Worm (Caenorhabditis elegans) whole organism, L2 larva: ENCODE results near the gene fbxa-211.
A peak's percentile ranks its signal among the peaks of the same experiment; 100 is the strongest.

ENCODE experiments used
- C34F6.9 ChIP-seq: fragments of 150-350 bp; optimal IDR thresholded peaks from 2 replicates; lab custom pipeline; 2014; ENCODE audit warnings: missing biosample characterization, missing genetic modification characterization
- F13H6.1 ChIP-seq: sonication (generic microtip); optimal IDR thresholded peaks from 2 replicates; lab custom pipeline; 2016; ENCODE audit warnings: missing genetic modification characterization, missing compliant biosample characterization
- R02D3.7 ChIP-seq: fragments of 150-350 bp; optimal IDR thresholded peaks from 2 replicates; lab custom pipeline; 2014; ENCODE audit warnings: missing biosample characterization, missing genetic modification characterization
- ZK546.5 ChIP-seq: sonication (generic microtip); optimal IDR thresholded peaks from 2 replicates; lab custom pipeline; 2017; ENCODE audit warnings: missing biosample characterization, missing genetic modification characterization
- alr-1 ChIP-seq: fragments of 150-350 bp; optimal IDR thresholded peaks from 2 replicates; lab custom pipeline; 2014; ENCODE audit warnings: missing biosample characterization, missing genetic modification characterization
- aly-2 ChIP-seq: fragments of 150-350 bp; optimal IDR thresholded peaks from 2 replicates; lab custom pipeline; 2014; ENCODE audit warnings: missing biosample characterization, missing genetic modification characterization
- ama-1 ChIP-seq: fragments of 150-350 bp; optimal IDR thresholded peaks from 2 replicates; lab custom pipeline; 2018; ENCODE audit warnings: inconsistent platforms
- blmp-1 ChIP-seq: sonication (generic microtip); optimal IDR thresholded peaks from 2 replicates; lab custom pipeline; 2017; ENCODE audit warnings: missing genetic modification characterization, mild to moderate bottlenecking, missing compliant biosample characterization, antibody characterized with exemption, moderate library complexity; ENCODE audit not compliant: insufficient read depth
- ceh-16 ChIP-seq: fragments of 150-350 bp; optimal IDR thresholded peaks from 2 replicates; lab custom pipeline; 2014; ENCODE audit warnings: missing biosample characterization, missing genetic modification characterization
- ceh-82 ChIP-seq: fragments of 150-350 bp; optimal IDR thresholded peaks from 2 replicates; lab custom pipeline; 2014; ENCODE audit warnings: missing biosample characterization, missing genetic modification characterization
- crh-2 ChIP-seq: sonication (generic microtip); optimal IDR thresholded peaks from 2 replicates; lab custom pipeline; 2017; ENCODE audit warnings: missing biosample characterization, missing genetic modification characterization
- dmd-4 ChIP-seq: sonication (generic microtip); optimal IDR thresholded peaks from 2 replicates; lab custom pipeline; 2017; ENCODE audit warnings: missing biosample characterization, missing genetic modification characterization
- egl-27 ChIP-seq: sonication (generic microtip); optimal IDR thresholded peaks from 3 replicates; lab custom pipeline; 2017; ENCODE audit warnings: missing biosample characterization, missing genetic modification reagents, missing genetic modification characterization
- elt-1 ChIP-seq: fragments of 150-350 bp; optimal IDR thresholded peaks from 2 replicates; lab custom pipeline; 2014; ENCODE audit warnings: missing biosample characterization, missing genetic modification characterization
- elt-3 ChIP-seq: sonication (generic microtip); optimal IDR thresholded peaks from 2 replicates; lab custom pipeline; 2017; ENCODE audit warnings: missing biosample characterization, missing genetic modification characterization
- fos-1 ChIP-seq: fragments of 150-350 bp; optimal IDR thresholded peaks from 2 replicates; lab custom pipeline; 2014; ENCODE audit warnings: missing biosample characterization, missing genetic modification characterization
- gmeb-1 ChIP-seq: fragments of 150-350 bp; optimal IDR thresholded peaks from 2 replicates; lab custom pipeline; 2014; ENCODE audit warnings: missing biosample characterization, missing genetic modification characterization
- lin-11 ChIP-seq: fragments of 150-350 bp; sonication (generic microtip); optimal IDR thresholded peaks from 2 replicates; lab custom pipeline; 2014; ENCODE audit warnings: missing biosample characterization, missing genetic modification characterization, inconsistent platforms, mixed read lengths
- lin-13 ChIP-seq: fragments of 150-350 bp; optimal IDR thresholded peaks from 2 replicates; lab custom pipeline; 2014; ENCODE audit warnings: missing biosample characterization, missing genetic modification reagents, missing genetic modification characterization
- lin-39 ChIP-seq: fragments of 150-350 bp; optimal IDR thresholded peaks from 2 replicates; lab custom pipeline; 2014; ENCODE audit warnings: missing biosample characterization, missing genetic modification reagents, missing genetic modification characterization
- lsy-2 ChIP-seq, 2 experiments: fragments of 150-350 bp in 1 of 2; sonication (generic microtip) in 1 of 2; optimal IDR thresholded peaks; 2 replicates each; lab custom pipeline; 2014 to 2017; ENCODE audit warnings: missing biosample characterization in 2 of 2, missing genetic modification characterization in 2 of 2
- mab-5 ChIP-seq: fragments of 150-350 bp; optimal IDR thresholded peaks from 2 replicates; lab custom pipeline; 2014; ENCODE audit warnings: missing biosample characterization, missing genetic modification characterization
- mbf-1 ChIP-seq: sonication (generic microtip); optimal IDR thresholded peaks from 2 replicates; lab custom pipeline; 2017; ENCODE audit warnings: missing biosample characterization, missing genetic modification characterization
- mdl-1 ChIP-seq, 2 experiments: fragments of 150-350 bp in 1 of 2; sonication (generic microtip) in 1 of 2; optimal IDR thresholded peaks; 2 replicates each; lab custom pipeline; 2017; ENCODE audit warnings: missing biosample characterization in 2 of 2, missing genetic modification characterization in 2 of 2
- nhr-10 ChIP-seq: sonication (generic microtip); optimal IDR thresholded peaks from 2 replicates; lab custom pipeline; 2017; ENCODE audit warnings: missing biosample characterization, missing genetic modification characterization
- nhr-11 ChIP-seq: fragments of 150-350 bp; optimal IDR thresholded peaks from 2 replicates; lab custom pipeline; 2014; ENCODE audit warnings: missing biosample characterization, missing genetic modification characterization
- nhr-12 ChIP-seq: fragments of 150-350 bp; optimal IDR thresholded peaks from 2 replicates; lab custom pipeline; 2014; ENCODE audit warnings: missing biosample characterization, missing genetic modification characterization
- nhr-129 ChIP-seq: fragments of 150-350 bp; optimal IDR thresholded peaks from 2 replicates; lab custom pipeline; 2014; ENCODE audit warnings: missing biosample characterization, missing genetic modification characterization
- nhr-21 ChIP-seq: fragments of 150-350 bp; optimal IDR thresholded peaks from 2 replicates; lab custom pipeline; 2014; ENCODE audit warnings: missing biosample characterization, missing genetic modification characterization
- nhr-23 ChIP-seq: fragments of 150-350 bp; optimal IDR thresholded peaks from 2 replicates; lab custom pipeline; 2014; ENCODE audit warnings: missing biosample characterization, missing genetic modification reagents, missing genetic modification characterization
- nhr-237 ChIP-seq: fragments of 150-350 bp; optimal IDR thresholded peaks from 2 replicates; lab custom pipeline; 2014; ENCODE audit warnings: missing biosample characterization, missing genetic modification characterization
- nhr-25 ChIP-seq: fragments of 150-350 bp; sonication (generic microtip); optimal IDR thresholded peaks from 3 replicates; lab custom pipeline; 2014; ENCODE audit warnings: missing biosample characterization, missing genetic modification characterization
- nhr-6 ChIP-seq: fragments of 150-350 bp; optimal IDR thresholded peaks from 2 replicates; lab custom pipeline; 2014; ENCODE audit warnings: missing biosample characterization, missing genetic modification characterization
- nhr-77 ChIP-seq: fragments of 150-350 bp; optimal IDR thresholded peaks from 2 replicates; lab custom pipeline; 2014; ENCODE audit warnings: missing biosample characterization, missing genetic modification characterization
- peb-1 ChIP-seq: fragments of 150-350 bp; optimal IDR thresholded peaks from 2 replicates; lab custom pipeline; 2014; ENCODE audit warnings: missing biosample characterization, missing genetic modification characterization
- sem-4 ChIP-seq: fragments of 150-350 bp; optimal IDR thresholded peaks from 2 replicates; lab custom pipeline; 2014; ENCODE audit warnings: missing biosample characterization, missing genetic modification reagents, missing genetic modification characterization
- sma-3 ChIP-seq: sonication (generic microtip); optimal IDR thresholded peaks from 2 replicates; lab custom pipeline; 2016; ENCODE audit warnings: missing genetic modification reagents, missing genetic modification characterization, missing compliant biosample characterization
- sma-9 ChIP-seq, 2 experiments: fragments of 150-350 bp in 1 of 2; sonication (generic microtip) in 1 of 2; optimal IDR thresholded peaks; 2 replicates each; lab custom pipeline; 2014 to 2016; ENCODE audit warnings: missing genetic modification characterization in 2 of 2, mild to moderate bottlenecking in 1 of 2, missing biosample characterization in 1 of 2, missing compliant biosample characterization in 1 of 2, missing genetic modification reagents in 1 of 2, moderate library complexity in 1 of 2
- snpc-4 ChIP-seq: fragments of 150-350 bp; optimal IDR thresholded peaks from 2 replicates; lab custom pipeline; 2014; ENCODE audit warnings: missing biosample characterization, missing genetic modification characterization
- unc-39 ChIP-seq: fragments of 150-350 bp; optimal IDR thresholded peaks from 2 replicates; lab custom pipeline; 2014; ENCODE audit warnings: missing biosample characterization, missing genetic modification characterization
- unc-55 ChIP-seq: fragments of 150-350 bp; sonication (generic microtip); optimal IDR thresholded peaks from 3 replicates; lab custom pipeline; 2014; ENCODE audit warnings: missing biosample characterization, missing genetic modification reagents, missing genetic modification characterization
- unc-62 ChIP-seq: fragments of 150-350 bp; optimal IDR thresholded peaks from 2 replicates; lab custom pipeline; 2014; ENCODE audit warnings: missing biosample characterization, missing genetic modification reagents, missing genetic modification characterization
- zag-1 ChIP-seq: fragments of 150-350 bp; optimal IDR thresholded peaks from 2 replicates; lab custom pipeline; 2014; ENCODE audit warnings: missing biosample characterization, missing genetic modification characterization
- ztf-1 ChIP-seq: fragments of 200-800 bp; sonication (Bioruptor generic); conservative IDR thresholded peaks from 2 replicates; pipeline ENCODE4 v1.3.6; 2022; ENCODE audit warnings: missing genetic modification characterization, missing compliant biosample characterization
- ztf-11 ChIP-seq: sonication (generic microtip); optimal IDR thresholded peaks from 2 replicates; lab custom pipeline; 2017; ENCODE audit warnings: missing biosample characterization, missing genetic modification characterization
- ztf-4 ChIP-seq: fragments of 150-350 bp; optimal IDR thresholded peaks from 2 replicates; lab custom pipeline; 2014; ENCODE audit warnings: missing biosample characterization, missing genetic modification characterization

Gene fbxa-211

ce11 chrV:18085150-18085833 lies 42.0 kb upstream of the fbxa-211 start, which contains the start of gene fbxa-106:
Gene fbxa-106, minus strand, starts transcription at chrV:18085200.
- TF ChIP-seq nhr-11 (tag; lab: Kevin White, UChicago), result no peak
- no peak for TF ChIP-seq nhr-77 (tag; lab: Kevin White, UChicago)
- TF ChIP-seq lin-13 (GFP tag; lab: Kevin White, UChicago), result no peak
- TF ChIP-seq nhr-23, result no peak
- no peak for TF ChIP-seq nhr-21 (tag; lab: Kevin White, UChicago)
- TF ChIP-seq unc-62 (GFP tag; lab: Kevin White, UChicago), result no peak
- no peak for TF ChIP-seq fos-1
- TF ChIP-seq lin-39 (tag; lab: Kevin White, UChicago), result no peak
- TF ChIP-seq gmeb-1 (tag; lab: Kevin White, UChicago), result no peak
- TF ChIP-seq dmd-4, result no peak
- no peak for TF ChIP-seq ZK546.5
- no peak for TF ChIP-seq nhr-237 (tag; lab: Kevin White, UChicago)
- no peak for TF ChIP-seq snpc-4 (tag; lab: Kevin White, UChicago)
- TF ChIP-seq lsy-2 (tag; optimal IDR thresholded peaks at IDR 0.05; lab: Kevin White, UChicago), result no peak
- no peak for TF ChIP-seq nhr-10 (tag; lab: Kevin White, UChicago)
- TF ChIP-seq egl-27, result no peak
- no peak for TF ChIP-seq ztf-4 (tag; lab: Kevin White, UChicago)
- TF ChIP-seq ztf-1 (GFP tag; lab: Robert Waterston, UW), result no peak
- no peak for TF ChIP-seq mbf-1 (tag; lab: Kevin White, UChicago)
- TF ChIP-seq elt-1 (tag; lab: Kevin White, UChicago), result no peak

- no peak for TF ChIP-seq mdl-1 (tag; optimal IDR thresholded peaks at IDR 0.05; lab: Kevin White, UChicago)
These were observed 41.1 kb upstream of the fbxa-211 start, which contains the start of gene Y59A8B.12 for ce11 chrV:18086174-18086661. Gene Y59A8B.12, minus strand, starts transcription at chrV:18086224.

ce11 chrV:18086783-18087182 lies 40.5 kb upstream of the fbxa-211 start, which contains the start of gene slr-2:
Gene slr-2, plus strand, starts transcription at chrV:18087123.
- TF ChIP-seq dmd-4 (no peak), nhr-6 (no peak), peb-1 (tag; lab: Kevin White, UChicago) (no peak), elt-3 (tag; lab: Kevin White, UChicago) (no peak), sma-3 (no peak), nhr-23 (no peak), fos-1 (no peak), C34F6.9 (tag; lab: Kevin White, UChicago) (peak; percentile 57), mab-5 (tag; lab: Kevin White, UChicago) (peak; percentile 6), nhr-10 (tag; lab: Kevin White, UChicago) (no peak), ztf-11 (no peak), elt-1 (tag; lab: Kevin White, UChicago) (no peak), nhr-11 (tag; lab: Kevin White, UChicago) (no peak), nhr-21 (tag; lab: Kevin White, UChicago) (no peak), ceh-82 (tag; lab: Kevin White, UChicago) (no peak), ceh-16 (tag; lab: Kevin White, UChicago) (no peak), nhr-237 (tag; lab: Kevin White, UChicago) (no peak), mbf-1 (tag; lab: Kevin White, UChicago) (no peak), unc-39 (tag; lab: Kevin White, UChicago) (no peak), sma-9 (GFP tag; optimal IDR thresholded peaks at IDR 0.05; lab: Kevin White, UChicago) (no peak), sma-9 (tag; optimal IDR thresholded peaks at IDR 0.05; lab: Kevin White, UChicago) (no peak), aly-2 (tag; lab: Kevin White, UChicago) (no peak), crh-2 (tag; lab: Kevin White, UChicago) (peak; percentile 26), lin-13 (GFP tag; lab: Kevin White, UChicago) (peak; percentile 24), nhr-129 (tag; lab: Kevin White, UChicago) (peak; percentile 49), sem-4 (no peak), ZK546.5 (no peak), F13H6.1 (tag; lab: Kevin White, UChicago) (no peak), nhr-77 (tag; lab: Kevin White, UChicago) (no peak), zag-1 (tag; lab: Kevin White, UChicago) (no peak), mdl-1 (tag; optimal IDR thresholded peaks at IDR 0.05; lab: Kevin White, UChicago) (no peak), nhr-12 (no peak), snpc-4 (tag; lab: Kevin White, UChicago) (no peak), R02D3.7 (no peak), blmp-1 (no peak), lin-39 (tag; lab: Kevin White, UChicago) (no peak), nhr-25 (tag; lab: Kevin White, UChicago) (no peak), egl-27 (no peak), gmeb-1 (tag; lab: Kevin White, UChicago) (peak; percentile 96), lsy-2 (tag; optimal IDR thresholded peaks at IDR 0.05; lab: Kevin White, UChicago) (peak; percentile 23 to 72), alr-1 (tag; lab: Kevin White, UChicago) (no peak), lin-11 (tag; lab: Kevin White, UChicago) (no peak), ama-1 (lab: Kevin White, UChicago) (no peak), unc-55 (GFP tag; lab: Kevin White, UChicago) (peak; percentile 84), unc-62 (GFP tag; lab: Kevin White, UChicago) (no peak), ztf-4 (tag; lab: Kevin White, UChicago) (no peak)
